Fruit fly (Drosophila melanogaster) whole organism, embryonic: Measurements from ENCODE around the gene CG33325.

ENCODE experiments used
- Aef1 ChIP-seq: fragments of 200-800 bp; sonication (Bioruptor generic); IDR thresholded peaks from 3 replicates; pipeline ENCODE4 v1.3.6; 2022; ENCODE audit warnings: missing biosample characterization, missing genetic modification characterization
- Asciz ChIP-seq: fragments of 200-800 bp; sonication (Bioruptor generic); optimal IDR thresholded peaks from 2 replicates; lab custom pipeline; 2017; ENCODE audit warnings: missing biosample characterization, mild to moderate bottlenecking, missing genetic modification characterization, missing genetic modification reagents
- Atf-2 ChIP-seq: fragments of 200-800 bp; sonication (Bioruptor generic); optimal IDR thresholded peaks from 2 replicates; lab custom pipeline; 2016; ENCODE audit warnings: missing biosample characterization, missing genetic modification characterization
- Atf3 ChIP-seq: fragments of 200-800 bp; sonication (Bioruptor generic); optimal IDR thresholded peaks from 3 replicates; lab custom pipeline; 2016; ENCODE audit warnings: missing biosample characterization, missing genetic modification characterization
- B-H2 ChIP-seq: fragments of 200-800 bp; sonication (Bioruptor generic); optimal IDR thresholded peaks from 2 replicates; lab custom pipeline; 2018; ENCODE audit warnings: missing biosample characterization, mild to moderate bottlenecking, missing genetic modification characterization
- C15 ChIP-seq: fragments of 200-800 bp; sonication (Bioruptor generic); IDR thresholded peaks from 3 replicates; pipeline ENCODE4 v1.3.6; 2022; ENCODE audit warnings: missing biosample characterization, missing genetic modification characterization
- CG10565 ChIP-seq: fragments of 200-800 bp; sonication (Bioruptor generic); optimal IDR thresholded peaks from 3 replicates; lab custom pipeline; 2016; ENCODE audit warnings: missing biosample characterization, mild to moderate bottlenecking, missing genetic modification characterization
- CG12155 ChIP-seq: fragments of 200-800 bp; sonication (Bioruptor generic); optimal IDR thresholded peaks from 3 replicates; lab custom pipeline; 2016; ENCODE audit warnings: missing biosample characterization, missing genetic modification characterization
- CG15696 ChIP-seq: fragments of 200-800 bp; sonication (Bioruptor generic); optimal IDR thresholded peaks from 2 replicates; lab custom pipeline; 2019; ENCODE audit warnings: missing biosample characterization, mild to moderate bottlenecking, missing genetic modification characterization, moderate library complexity
- CG16863 ChIP-seq: fragments of 200-800 bp; sonication (Bioruptor generic); optimal IDR thresholded peaks from 3 replicates; lab custom pipeline; 2016; ENCODE audit warnings: missing biosample characterization, missing genetic modification characterization
- CG17802 ChIP-seq: fragments of 200-800 bp; sonication (Bioruptor generic); optimal IDR thresholded peaks from 2 replicates; lab custom pipeline; 2018; ENCODE audit warnings: missing biosample characterization, mild to moderate bottlenecking, missing genetic modification characterization, moderate library complexity
- CG17912 ChIP-seq: fragments of 200-800 bp; sonication (Bioruptor generic); optimal IDR thresholded peaks from 2 replicates; lab custom pipeline; 2018; ENCODE audit warnings: missing biosample characterization, mild to moderate bottlenecking, missing genetic modification characterization
- CG1832 ChIP-seq: fragments of 200-800 bp; sonication (Bioruptor generic); optimal IDR thresholded peaks from 2 replicates; lab custom pipeline; 2017; ENCODE audit warnings: missing biosample characterization, mild to moderate bottlenecking, missing genetic modification characterization, inconsistent platforms
- CG2875 ChIP-seq: fragments of 200-800 bp; sonication (Bioruptor generic); optimal IDR thresholded peaks from 2 replicates; lab custom pipeline; 2017; ENCODE audit warnings: missing biosample characterization, mild to moderate bottlenecking, missing genetic modification characterization, missing genetic modification reagents
- CG32767 ChIP-seq: fragments of 200-800 bp; sonication (Bioruptor generic); IDR thresholded peaks from 2 replicates; pipeline ENCODE4 v1.3.6; 2022; ENCODE audit warnings: missing biosample characterization, missing genetic modification characterization
- CG6654 ChIP-seq: fragments of 200-800 bp; sonication (Bioruptor generic); optimal IDR thresholded peaks from 2 replicates; lab custom pipeline; 2017; ENCODE audit warnings: missing biosample characterization, mild to moderate bottlenecking, missing genetic modification characterization
- CG7786 ChIP-seq: fragments of 200-800 bp; sonication (Bioruptor generic); optimal IDR thresholded peaks from 2 replicates; lab custom pipeline; 2016; ENCODE audit warnings: missing biosample characterization, missing genetic modification characterization
- CG9817 ChIP-seq: fragments of 200-800 bp; sonication (Bioruptor generic); optimal IDR thresholded peaks from 2 replicates; lab custom pipeline; 2018; ENCODE audit warnings: missing biosample characterization, mild to moderate bottlenecking, missing genetic modification characterization, moderate library complexity
- Dad ChIP-seq: fragments of 200-800 bp; sonication (Bioruptor generic); optimal IDR thresholded peaks from 3 replicates; lab custom pipeline; 2016; ENCODE audit warnings: missing biosample characterization, missing genetic modification characterization
- Dfd ChIP-seq, 2 experiments: fragments of >200 bp; optimal IDR thresholded peaks; 2 replicates each; lab custom pipeline; 2017; ENCODE audit warnings: missing biosample characterization in 2 of 2, missing genetic modification characterization in 2 of 2
- Dp ChIP-seq: fragments of 200-800 bp; sonication (Bioruptor generic); optimal IDR thresholded peaks from 2 replicates; lab custom pipeline; 2018; ENCODE audit warnings: missing biosample characterization, mild to moderate bottlenecking, missing genetic modification characterization, moderate library complexity
- Fer2 ChIP-seq: fragments of 200-800 bp; sonication (Bioruptor generic); optimal IDR thresholded peaks from 2 replicates; lab custom pipeline; 2018; ENCODE audit warnings: missing biosample characterization, mild to moderate bottlenecking, missing genetic modification characterization, moderate library complexity
- HHEX ChIP-seq: fragments of 200-800 bp; sonication (Bioruptor generic); optimal IDR thresholded peaks from 3 replicates; lab custom pipeline; 2017; ENCODE audit warnings: missing biosample characterization, mild to moderate bottlenecking, missing genetic modification characterization, missing genetic modification reagents
- HLH3B ChIP-seq: fragments of 200-800 bp; sonication (Bioruptor generic); IDR thresholded peaks from 2 replicates; pipeline ENCODE4 v1.3.6; 2022; ENCODE audit warnings: missing biosample characterization, missing genetic modification characterization
- Lhr ChIP-seq: fragments of 200-800 bp; sonication (Bioruptor generic); optimal IDR thresholded peaks from 3 replicates; lab custom pipeline; 2017; ENCODE audit warnings: mild to moderate bottlenecking, missing biosample characterization, missing genetic modification reagents, missing genetic modification characterization
- Max ChIP-seq: fragments of 200-800 bp; sonication (Bioruptor generic); optimal IDR thresholded peaks from 2 replicates; lab custom pipeline; 2016; ENCODE audit warnings: missing biosample characterization, mild to moderate bottlenecking, missing genetic modification characterization
- Mrtf ChIP-seq: fragments of 200-800 bp; sonication (Bioruptor generic); IDR thresholded peaks from 3 replicates; pipeline ENCODE4 v1.3.6; 2022; ENCODE audit warnings: missing biosample characterization, missing genetic modification characterization
- NC2β ChIP-seq: fragments of 200-800 bp; sonication (Bioruptor generic); optimal IDR thresholded peaks from 2 replicates; lab custom pipeline; 2016; ENCODE audit warnings: missing biosample characterization, missing genetic modification characterization
- Neu2 ChIP-seq: fragments of 200-800 bp; sonication (Bioruptor generic); optimal IDR thresholded peaks from 3 replicates; lab custom pipeline; 2016; ENCODE audit warnings: missing biosample characterization, missing genetic modification characterization, borderline replicate concordance
- TFAM ChIP-seq: fragments of 200-800 bp; sonication (Bioruptor generic); optimal IDR thresholded peaks from 2 replicates; lab custom pipeline; 2017; ENCODE audit warnings: missing biosample characterization, missing genetic modification characterization, inconsistent platforms
- Xbp1 ChIP-seq: fragments of 200-800 bp; sonication (Bioruptor generic); optimal IDR thresholded peaks from 3 replicates; lab custom pipeline; 2016; ENCODE audit warnings: missing biosample characterization, mild to moderate bottlenecking, missing genetic modification characterization
- ci ChIP-seq: fragments of 200-800 bp; sonication (Bioruptor generic); IDR thresholded peaks from 3 replicates; pipeline ENCODE4 v1.3.6; 2022; ENCODE audit warnings: missing biosample characterization, missing genetic modification characterization
- dan ChIP-seq: fragments of 200-800 bp; sonication (Bioruptor generic); IDR thresholded peaks from 2 replicates; pipeline ENCODE4 v1.3.6; 2022; ENCODE audit warnings: missing biosample characterization, missing genetic modification characterization
- danr ChIP-seq: fragments of 200-800 bp; sonication (Bioruptor generic); IDR thresholded peaks from 2 replicates; pipeline ENCODE4 v1.3.6; 2022; ENCODE audit warnings: missing biosample characterization, missing genetic modification characterization
- ems ChIP-seq: fragments of 200-800 bp; sonication (Bioruptor generic); optimal IDR thresholded peaks from 3 replicates; lab custom pipeline; 2016; ENCODE audit warnings: missing biosample characterization, missing genetic modification characterization
- fu2 ChIP-seq: fragments of 200-800 bp; sonication (Bioruptor generic); optimal IDR thresholded peaks from 2 replicates; lab custom pipeline; 2016; ENCODE audit warnings: missing biosample characterization, missing genetic modification characterization
- gfzf ChIP-seq: fragments of 200-800 bp; sonication (Bioruptor generic); optimal IDR thresholded peaks from 2 replicates; lab custom pipeline; 2016; ENCODE audit warnings: missing biosample characterization, mild to moderate bottlenecking, missing genetic modification characterization, moderate library complexity
- kni ChIP-seq: fragments of 200-800 bp; sonication (Bioruptor generic); optimal IDR thresholded peaks from 3 replicates; lab custom pipeline; 2017; ENCODE audit warnings: mild to moderate bottlenecking, missing biosample characterization, missing genetic modification reagents, missing genetic modification characterization
- lbe ChIP-seq: fragments of 200-800 bp; sonication (Bioruptor generic); optimal IDR thresholded peaks from 2 replicates; lab custom pipeline; 2016; ENCODE audit warnings: missing biosample characterization, mild to moderate bottlenecking, missing genetic modification characterization
- phol ChIP-seq: fragments of 200-800 bp; sonication (Bioruptor generic); optimal IDR thresholded peaks from 3 replicates; lab custom pipeline; 2018; ENCODE audit warnings: missing biosample characterization, mild to moderate bottlenecking, missing genetic modification characterization, moderate library complexity
- pzg ChIP-seq: fragments of 200-800 bp; sonication (Bioruptor generic); optimal IDR thresholded peaks from 3 replicates; lab custom pipeline; 2018; ENCODE audit warnings: missing biosample characterization, mild to moderate bottlenecking, missing genetic modification characterization, moderate library complexity
- sc ChIP-seq, 3 experiments: fragments of >200 bp in 2 of 3; fragments of 200-800 bp in 1 of 3; sonication (Bioruptor generic) in 1 of 3; optimal IDR thresholded peaks; 2 replicates in 2 of 3; 3 replicates in 1 of 3; lab custom pipeline; 2017; ENCODE audit warnings: mild to moderate bottlenecking in 1 of 3, missing biosample characterization in 1 of 3, missing genetic modification characterization in 1 of 3, missing genetic modification reagents in 1 of 3
- sug ChIP-seq: fragments of 200-800 bp; optimal IDR thresholded peaks from 2 replicates; lab custom pipeline; 2019; ENCODE audit warnings: missing biosample characterization, mild to moderate bottlenecking, missing genetic modification characterization, moderate library complexity
- tio ChIP-seq: fragments of 200-800 bp; sonication (Bioruptor generic); optimal IDR thresholded peaks from 2 replicates; lab custom pipeline; 2017; ENCODE audit warnings: missing biosample characterization, missing genetic modification characterization, inconsistent platforms
- tll ChIP-seq, 2 experiments: fragments of 200-800 bp in 1 of 2; fragments of >200 bp in 1 of 2; sonication (Bioruptor generic) in 1 of 2; optimal IDR thresholded peaks; 2 replicates each; lab custom pipeline; 2017 to 2019; ENCODE audit warnings: missing biosample characterization in 2 of 2, missing genetic modification characterization in 2 of 2, mild to moderate bottlenecking in 1 of 2, moderate library complexity in 1 of 2
- trem ChIP-seq: fragments of 200-800 bp; optimal IDR thresholded peaks from 3 replicates; lab custom pipeline; 2019; ENCODE audit warnings: missing biosample characterization, mild to moderate bottlenecking, missing genetic modification characterization, moderate library complexity
- vfl ChIP-seq: fragments of 200-800 bp; sonication (Bioruptor generic); optimal IDR thresholded peaks from 2 replicates; lab custom pipeline; 2016; ENCODE audit warnings: missing biosample characterization, missing genetic modification characterization
- zf30C ChIP-seq: fragments of 200-800 bp; sonication (Bioruptor generic); optimal IDR thresholded peaks from 3 replicates; lab custom pipeline; 2018; ENCODE audit warnings: missing biosample characterization, mild to moderate bottlenecking, missing genetic modification characterization

Gene CG33325

dm6 chr3R:8659907-8660660, 19.8 kb downstream of the CG33325 start (continued):
- TF ChIP-seq NC2β (GFP tag; lab: Kevin White, UChicago): peak; percentile 63
- TF ChIP-seq Neu2 (GFP tag; lab: Kevin White, UChicago): no peak
- TF ChIP-seq CG1832 (GFP tag; lab: Kevin White, UChicago): no peak
- TF ChIP-seq Aef1 (GFP tag; lab: Robert Waterston, UW): no peak
- no peak for TF ChIP-seq Atf3
- TF ChIP-seq CG32767: peak; percentile 47
- TF ChIP-seq Lhr (GFP tag; lab: Kevin White, UChicago): peak; percentile 90
- no peak for TF ChIP-seq Asciz
- TF ChIP-seq TFAM (GFP tag; lab: Kevin White, UChicago): no peak
- TF ChIP-seq Xbp1: peak; percentile 61
- TF ChIP-seq dan (GFP tag; lab: Robert Waterston, UW): no peak
- TF ChIP-seq CG7786: no peak
- peak; percentile 65 for TF ChIP-seq gfzf (GFP tag; lab: Kevin White, UChicago)
- TF ChIP-seq sug (tag; lab: Kevin White, UChicago): peak; percentile 64
- peak; percentile 81 for TF ChIP-seq CG12155 (GFP tag; lab: Kevin White, UChicago)
- TF ChIP-seq CG9817 (tag; lab: Kevin White, UChicago): peak; percentile 48
- peak; percentile 65 for TF ChIP-seq Dad (GFP tag; lab: Kevin White, UChicago)
- TF ChIP-seq Dp: peak; percentile 98
- no peak for TF ChIP-seq CG6654 (GFP tag; lab: Kevin White, UChicago)
- TF ChIP-seq C15: no peak
- no peak for TF ChIP-seq Mrtf (GFP tag; lab: Robert Waterston, UW)
- TF ChIP-seq B-H2 (GFP tag; lab: Kevin White, UChicago): peak; percentile 67
- peak; percentile 40 for TF ChIP-seq CG2875 (GFP tag; lab: Kevin White, UChicago)
- peak; percentile 50 for TF ChIP-seq HHEX (GFP tag; lab: Kevin White, UChicago)
- TF ChIP-seq CG15696 (tag; lab: Kevin White, UChicago): no peak
- peak; percentile 50 for TF ChIP-seq zf30C (GFP tag; lab: Kevin White, UChicago)
- TF ChIP-seq Fer2 (tag; lab: Kevin White, UChicago): no peak
- TF ChIP-seq tio (GFP tag; lab: Kevin White, UChicago): no peak
- TF ChIP-seq CG17802 (tag; lab: Kevin White, UChicago): no peak
- no peak for TF ChIP-seq sc (optimal IDR thresholded peaks at IDR 0.05; lab: Kevin White, UChicago)
- TF ChIP-seq sc (GFP tag; optimal IDR thresholded peaks at IDR 0.05; lab: Kevin White, UChicago): no peak
- TF ChIP-seq phol (tag; lab: Kevin White, UChicago): peak; percentile 70
- peak; percentile 99 for TF ChIP-seq pzg (GFP tag; lab: Kevin White, UChicago)
- TF ChIP-seq vfl (GFP tag; lab: Kevin White, UChicago): no peak
- TF ChIP-seq fu2 (GFP tag; lab: Kevin White, UChicago): peak; percentile 56
- TF ChIP-seq trem (tag; lab: Kevin White, UChicago): peak; percentile 88
- no peak for TF ChIP-seq Atf-2 (GFP tag; lab: Kevin White, UChicago)
- TF ChIP-seq CG10565: no peak
- peak; percentile 76 for TF ChIP-seq Max
- TF ChIP-seq CG17912 (GFP tag; lab: Kevin White, UChicago): peak; percentile 32
- no peak for TF ChIP-seq HLH3B (GFP tag; lab: Robert Waterston, UW)
- no peak for TF ChIP-seq CG16863 (GFP tag; lab: Kevin White, UChicago)
- TF ChIP-seq ci (GFP tag; lab: Robert Waterston, UW): peak; percentile 71; the same call in 1 of the 3 replicates
- no peak for TF ChIP-seq kni
- no peak for TF ChIP-seq danr (GFP tag; lab: Robert Waterston, UW)
- peak; percentile 53 for TF ChIP-seq ems
- TF ChIP-seq lbe (GFP tag; lab: Kevin White, UChicago): no peak
- no peak for TF ChIP-seq Dfd (GFP tag; optimal IDR thresholded peaks at IDR 0.05; lab: Kevin White, UChicago)
- peak in 1 of 2 experiments; percentile 20 for TF ChIP-seq tll (GFP tag; optimal IDR thresholded peaks at IDR 0.05; lab: Kevin White, UChicago)
